Worm (Caenorhabditis elegans) whole organism, midembryonic: ENCODE results near the gene C05D10.4.

Experiments used
- T22C8.4 ChIP-seq: fragments of 200-800 bp; sonication (Bioruptor generic); IDR thresholded peaks from 2 replicates; pipeline ENCODE4 v1.3.6; 2022; ENCODE audit warnings: missing genetic modification characterization, missing compliant biosample characterization
- cog-1 ChIP-seq: sonication (generic microtip); optimal IDR thresholded peaks from 2 replicates; lab custom pipeline; 2016; ENCODE audit warnings: missing genetic modification characterization, missing compliant biosample characterization
- flt-1 ChIP-seq: fragments of 200-800 bp; sonication (Bioruptor generic); IDR thresholded peaks from 2 replicates; pipeline ENCODE4 v1.3.6; 2022; ENCODE audit warnings: missing genetic modification characterization, missing compliant biosample characterization
- med-1 ChIP-seq: sonication (generic microtip); optimal IDR thresholded peaks from 2 replicates; lab custom pipeline; 2017; ENCODE audit warnings: missing genetic modification characterization, mild to moderate bottlenecking, missing compliant biosample characterization, antibody characterized with exemption, missing genetic modification reagents; ENCODE audit not compliant: insufficient read depth
- ztf-23 ChIP-seq: fragments of 200-800 bp; sonication (Bioruptor generic); IDR thresholded peaks from 2 replicates; pipeline ENCODE4 v1.3.6; 2022; ENCODE audit warnings: missing genetic modification reagents, missing genetic modification characterization, missing compliant biosample characterization

ce11 chrIII:6137431-6137830, 34.8 kb upstream of the C05D10.4 start:
- TF ChIP-seq flt-1, result peak; percentile 41; the same call in 1 of the 2 replicates
- no peak for TF ChIP-seq med-1 (GFP tag; lab: Kevin White, UChicago)
- no peak for TF ChIP-seq ztf-23 (GFP tag; lab: Robert Waterston, UW)
- TF ChIP-seq T22C8.4 (GFP tag; lab: Robert Waterston, UW), result no peak
- no peak for TF ChIP-seq cog-1 (tag; lab: Kevin White, UChicago)
